Fruit fly (Drosophila melanogaster) whole organism, embryonic: Measurements from ENCODE around the gene CG13024.

Source experiments
- CG10565 ChIP-seq: fragments of 200-800 bp; sonication (Bioruptor generic); optimal IDR thresholded peaks from 3 replicates; lab custom pipeline; 2016; ENCODE audit warnings: missing biosample characterization, mild to moderate bottlenecking, missing genetic modification characterization
- CG11398 ChIP-seq: fragments of 200-800 bp; sonication (Bioruptor generic); optimal IDR thresholded peaks from 2 replicates; lab custom pipeline; 2016; ENCODE audit warnings: missing biosample characterization, missing genetic modification characterization
- CG11560 ChIP-seq: fragments of 200-800 bp; sonication (Bioruptor generic); IDR thresholded peaks from 3 replicates; pipeline ENCODE4 v1.3.6; 2022; ENCODE audit warnings: missing biosample characterization, missing genetic modification characterization
- CG12299 ChIP-seq: fragments of 200-800 bp; sonication (Bioruptor generic); optimal IDR thresholded peaks from 2 replicates; lab custom pipeline; 2018; ENCODE audit warnings: missing biosample characterization, mild to moderate bottlenecking, missing genetic modification characterization
- CG13287 ChIP-seq: fragments of 200-800 bp; sonication (Bioruptor generic); IDR thresholded peaks from 2 replicates; pipeline ENCODE4 v1.3.6; 2022; ENCODE audit warnings: missing biosample characterization, missing genetic modification characterization; ENCODE audit not compliant: partially characterized antibody
- CG14050 ChIP-seq: fragments of 200-800 bp; sonication (Bioruptor generic); IDR thresholded peaks from 3 replicates; pipeline ENCODE4 v1.3.6; 2022; ENCODE audit warnings: missing biosample characterization, missing genetic modification characterization
- CG14667 ChIP-seq: fragments of 200-800 bp; sonication (Bioruptor generic); IDR thresholded peaks from 2 replicates; pipeline ENCODE4 v1.3.6; 2022; ENCODE audit warnings: missing biosample characterization, missing genetic modification characterization
- CG17912 ChIP-seq: fragments of 200-800 bp; sonication (Bioruptor generic); optimal IDR thresholded peaks from 2 replicates; lab custom pipeline; 2018; ENCODE audit warnings: missing biosample characterization, mild to moderate bottlenecking, missing genetic modification characterization
- CG18476 ChIP-seq: fragments of 200-800 bp; sonication (Bioruptor generic); optimal IDR thresholded peaks from 2 replicates; lab custom pipeline; 2016; ENCODE audit warnings: missing biosample characterization, mild to moderate bottlenecking, missing genetic modification characterization
- CG2712 ChIP-seq: fragments of 200-800 bp; optimal IDR thresholded peaks from 3 replicates; lab custom pipeline; 2019; ENCODE audit warnings: missing biosample characterization, mild to moderate bottlenecking, missing genetic modification characterization, moderate library complexity
- CG30020 ChIP-seq: fragments of 200-800 bp; optimal IDR thresholded peaks from 2 replicates; lab custom pipeline; 2019; ENCODE audit warnings: missing biosample characterization, mild to moderate bottlenecking, missing genetic modification characterization, moderate library complexity
- CG33213 ChIP-seq: fragments of 200-800 bp; sonication (Bioruptor generic); optimal IDR thresholded peaks from 3 replicates; lab custom pipeline; 2016; ENCODE audit warnings: missing biosample characterization, missing genetic modification characterization
- CG34422 ChIP-seq: fragments of 200-800 bp; sonication (Bioruptor generic); IDR thresholded peaks from 3 replicates; pipeline ENCODE4 v1.3.6; 2022; ENCODE audit warnings: missing biosample characterization, missing genetic modification characterization
- CG3847 ChIP-seq: fragments of 200-800 bp; sonication (Bioruptor generic); IDR thresholded peaks from 2 replicates; pipeline ENCODE4 v1.3.6; 2022; ENCODE audit warnings: missing biosample characterization, missing genetic modification characterization
- CG4854 ChIP-seq: fragments of 200-800 bp; sonication (Bioruptor generic); optimal IDR thresholded peaks from 2 replicates; lab custom pipeline; 2016; ENCODE audit warnings: missing biosample characterization, missing genetic modification characterization, inconsistent platforms
- CG5245 ChIP-seq: fragments of 200-800 bp; sonication (Bioruptor generic); optimal IDR thresholded peaks from 3 replicates; lab custom pipeline; 2016; ENCODE audit warnings: missing biosample characterization, missing genetic modification characterization
- CG8944 ChIP-seq: fragments of 200-800 bp; sonication (Bioruptor generic); optimal IDR thresholded peaks from 3 replicates; lab custom pipeline; 2016; ENCODE audit warnings: missing biosample characterization, missing genetic modification characterization
- CG9609 ChIP-seq: fragments of 200-800 bp; sonication (Bioruptor generic); optimal IDR thresholded peaks from 3 replicates; lab custom pipeline; 2016; ENCODE audit warnings: missing biosample characterization, missing genetic modification characterization
- Dip3 ChIP-seq: fragments of 200-800 bp; sonication (Bioruptor generic); optimal IDR thresholded peaks from 3 replicates; lab custom pipeline; 2016; ENCODE audit warnings: missing biosample characterization, missing genetic modification characterization
- ERR ChIP-seq: fragments of 200-800 bp; sonication (Bioruptor generic); optimal IDR thresholded peaks from 2 replicates; lab custom pipeline; 2016; ENCODE audit warnings: missing biosample characterization, missing genetic modification characterization
- H15 ChIP-seq: fragments of 200-800 bp; sonication (Bioruptor generic); IDR thresholded peaks from 3 replicates; pipeline ENCODE4 v1.3.6; 2022; ENCODE audit warnings: missing biosample characterization, missing genetic modification characterization
- H2.0 ChIP-seq: fragments of 200-800 bp; sonication (Bioruptor generic); IDR thresholded peaks from 2 replicates; pipeline ENCODE4 v1.3.6; 2022; ENCODE audit warnings: missing biosample characterization, missing genetic modification characterization
- HLH3B ChIP-seq: fragments of 200-800 bp; sonication (Bioruptor generic); IDR thresholded peaks from 2 replicates; pipeline ENCODE4 v1.3.6; 2022; ENCODE audit warnings: missing biosample characterization, missing genetic modification characterization
- HLH4C ChIP-seq: fragments of 200-800 bp; sonication (Bioruptor generic); IDR thresholded peaks from 3 replicates; pipeline ENCODE4 v1.3.6; 2022; ENCODE audit warnings: missing biosample characterization, missing genetic modification characterization; ENCODE audit not compliant: partially characterized antibody
- HLH54F ChIP-seq: fragments of 200-800 bp; sonication (Bioruptor generic); optimal IDR thresholded peaks from 3 replicates; lab custom pipeline; 2016; ENCODE audit warnings: missing biosample characterization, missing genetic modification characterization
- Hand ChIP-seq: fragments of 200-800 bp; sonication (Bioruptor generic); optimal IDR thresholded peaks from 2 replicates; lab custom pipeline; 2017; ENCODE audit warnings: mild to moderate bottlenecking, missing biosample characterization, missing genetic modification reagents, missing genetic modification characterization
- HmgD ChIP-seq: fragments of 200-800 bp; sonication (Bioruptor generic); optimal IDR thresholded peaks from 3 replicates; lab custom pipeline; 2016; ENCODE audit warnings: missing biosample characterization, missing genetic modification characterization
- Hsf ChIP-seq: fragments of 200-800 bp; sonication (Bioruptor generic); optimal IDR thresholded peaks from 3 replicates; lab custom pipeline; 2016; ENCODE audit warnings: missing biosample characterization, missing genetic modification characterization
- Mad ChIP-seq: fragments of 200-800 bp; sonication (Bioruptor generic); optimal IDR thresholded peaks from 2 replicates; lab custom pipeline; 2016; ENCODE audit warnings: missing biosample characterization, missing genetic modification characterization
- NFAT ChIP-seq: fragments of 200-800 bp; sonication (Bioruptor generic); IDR thresholded peaks from 2 replicates; pipeline ENCODE4 v1.3.6; 2022; ENCODE audit warnings: missing biosample characterization, missing genetic modification characterization
- NfI ChIP-seq: fragments of 200-800 bp; sonication (Bioruptor generic); optimal IDR thresholded peaks from 3 replicates; lab custom pipeline; 2018; ENCODE audit warnings: missing biosample characterization, mild to moderate bottlenecking, missing genetic modification characterization, moderate library complexity
- ara ChIP-seq: fragments of 200-800 bp; sonication (Bioruptor generic); IDR thresholded peaks from 2 replicates; pipeline ENCODE4 v1.3.6; 2022; ENCODE audit warnings: missing biosample characterization, missing genetic modification characterization
- az2 ChIP-seq: fragments of 200-800 bp; sonication (Bioruptor generic); optimal IDR thresholded peaks from 3 replicates; lab custom pipeline; 2016; ENCODE audit warnings: missing biosample characterization, missing genetic modification characterization
- bcd ChIP-seq: fragments of 200-800 bp; sonication (Bioruptor generic); optimal IDR thresholded peaks from 2 replicates; lab custom pipeline; 2017; ENCODE audit warnings: missing biosample characterization, mild to moderate bottlenecking, missing genetic modification characterization
- cato ChIP-seq: fragments of 200-800 bp; sonication (Bioruptor generic); optimal IDR thresholded peaks from 2 replicates; lab custom pipeline; 2016; ENCODE audit warnings: missing biosample characterization, missing genetic modification characterization, borderline replicate concordance
- crol ChIP-seq: fragments of 200-800 bp; sonication (Bioruptor generic); IDR thresholded peaks from 2 replicates; pipeline ENCODE4 v1.3.6; 2022; ENCODE audit warnings: missing biosample characterization, missing genetic modification characterization
- ham ChIP-seq: fragments of 200-800 bp; sonication (Bioruptor generic); IDR thresholded peaks from 2 replicates; pipeline ENCODE4 v1.3.6; 2022; ENCODE audit warnings: missing biosample characterization, missing genetic modification characterization
- ind ChIP-seq: fragments of 200-800 bp; sonication (Bioruptor generic); optimal IDR thresholded peaks from 3 replicates; lab custom pipeline; 2016; ENCODE audit warnings: missing biosample characterization, missing genetic modification characterization
- jing ChIP-seq: fragments of 200-800 bp; sonication (Bioruptor generic); optimal IDR thresholded peaks from 2 replicates; lab custom pipeline; 2018; ENCODE audit warnings: missing biosample characterization, mild to moderate bottlenecking, missing genetic modification characterization
- kay ChIP-seq: fragments of 200-800 bp; sonication (Bioruptor generic); optimal IDR thresholded peaks from 2 replicates; lab custom pipeline; 2016; ENCODE audit warnings: missing biosample characterization, missing genetic modification characterization
- lab ChIP-seq: fragments of 200-800 bp; sonication (Bioruptor generic); optimal IDR thresholded peaks from 3 replicates; lab custom pipeline; 2017; ENCODE audit warnings: missing biosample characterization, missing genetic modification characterization, mild to moderate bottlenecking, moderate library complexity, missing genetic modification reagents
- luna ChIP-seq: fragments of 200-800 bp; sonication (Bioruptor generic); optimal IDR thresholded peaks from 2 replicates; lab custom pipeline; 2016; ENCODE audit warnings: missing biosample characterization, missing genetic modification characterization
- mld ChIP-seq: fragments of 200-800 bp; sonication (Bioruptor generic); IDR thresholded peaks from 3 replicates; pipeline ENCODE4 v1.3.6; 2022; ENCODE audit warnings: missing biosample characterization, missing genetic modification characterization; ENCODE audit not compliant: partially characterized antibody
- nom ChIP-seq: fragments of 200-800 bp; sonication (Bioruptor generic); optimal IDR thresholded peaks from 2 replicates; lab custom pipeline; 2017; ENCODE audit warnings: missing biosample characterization, missing genetic modification characterization, mild to moderate bottlenecking, moderate library complexity, missing genetic modification reagents
- oc ChIP-seq: fragments of 200-800 bp; sonication (Bioruptor generic); optimal IDR thresholded peaks from 2 replicates; lab custom pipeline; 2018; ENCODE audit warnings: missing biosample characterization, mild to moderate bottlenecking, missing genetic modification characterization, moderate library complexity
- run ChIP-seq: fragments of 200-800 bp; sonication (Bioruptor generic); optimal IDR thresholded peaks from 3 replicates; lab custom pipeline; 2018; ENCODE audit warnings: missing biosample characterization, mild to moderate bottlenecking, missing genetic modification characterization
- sna ChIP-seq: fragments of 200-800 bp; sonication (Bioruptor generic); IDR thresholded peaks from 2 replicates; pipeline ENCODE4 v1.3.6; 2022; ENCODE audit warnings: missing biosample characterization, missing genetic modification characterization; ENCODE audit not compliant: partially characterized antibody
- sob ChIP-seq: fragments of 200-800 bp; sonication (Bioruptor generic); IDR thresholded peaks from 2 replicates; pipeline ENCODE4 v1.3.6; 2022; ENCODE audit warnings: missing biosample characterization, missing genetic modification characterization
- wdn ChIP-seq: fragments of 200-800 bp; sonication (Bioruptor generic); IDR thresholded peaks from 2 replicates; pipeline ENCODE4 v1.3.6; 2022; ENCODE audit warnings: missing biosample characterization, missing genetic modification characterization

The CG13024 gene

dm6 chr3L:16801499-16802452 is 27.1 kb downstream of the CG13024 start (continued):
- peak; percentile 68 for TF ChIP-seq Dip3 (GFP tag; lab: Kevin White, UChicago)
- TF ChIP-seq cato (GFP tag; lab: Kevin White, UChicago), result no peak
- no peak for TF ChIP-seq CG14667 (GFP tag; lab: Robert Waterston, UW)
- no peak for TF ChIP-seq CG13287 (GFP tag; lab: Robert Waterston, UW)
- no peak; the same call in 1 of the 2 replicates for TF ChIP-seq sob
- peak; percentile 51 for TF ChIP-seq ind (GFP tag; lab: Kevin White, UChicago)
- no peak for TF ChIP-seq CG11560 (tag; lab: Robert Waterston, UW)
- TF ChIP-seq HLH4C, result no peak
- peak; percentile 87 for TF ChIP-seq nom
- TF ChIP-seq Mad, result peak; percentile 14
- TF ChIP-seq ara (GFP tag; lab: Robert Waterston, UW), result no peak
- peak; percentile 35; the same call in 1 of the 2 replicates for TF ChIP-seq crol
- TF ChIP-seq CG3847, result no peak
- TF ChIP-seq lab, result peak; percentile 43
- TF ChIP-seq HmgD, result no peak
- no peak for TF ChIP-seq run
- TF ChIP-seq CG11398 (GFP tag; lab: Kevin White, UChicago), result no peak
- TF ChIP-seq Hand (GFP tag; lab: Kevin White, UChicago), result no peak
- TF ChIP-seq wdn, result no peak; the same call in 1 of the 2 replicates
- TF ChIP-seq HLH3B (GFP tag; lab: Robert Waterston, UW), result no peak; the same call in none of the 2 replicates
- TF ChIP-seq CG8944 (GFP tag; lab: Kevin White, UChicago), result no peak
- no peak for TF ChIP-seq CG34422 (GFP tag; lab: Robert Waterston, UW)
- TF ChIP-seq CG14050 (GFP tag; lab: Robert Waterston, UW), result no peak
- no peak for TF ChIP-seq CG9609 (GFP tag; lab: Kevin White, UChicago)
- no peak for TF ChIP-seq CG10565 (GFP tag; lab: Kevin White, UChicago)
- peak; percentile 53 for TF ChIP-seq CG5245 (GFP tag; lab: Kevin White, UChicago)
- no peak for TF ChIP-seq sna (GFP tag; lab: Robert Waterston, UW)
- no peak for TF ChIP-seq ham
- peak; percentile 26 for TF ChIP-seq CG4854 (GFP tag; lab: Kevin White, UChicago)
- no peak for TF ChIP-seq CG33213 (GFP tag; lab: Kevin White, UChicago)
- TF ChIP-seq az2 (GFP tag; lab: Kevin White, UChicago), result peak; percentile 59
- no peak for TF ChIP-seq luna (GFP tag; lab: Kevin White, UChicago)
- TF ChIP-seq ERR (GFP tag; lab: Kevin White, UChicago), result no peak
- TF ChIP-seq Hsf (GFP tag; lab: Kevin White, UChicago), result peak; percentile 57
- TF ChIP-seq CG30020, result no peak
- no peak for TF ChIP-seq mld (GFP tag; lab: Robert Waterston, UW)
- peak; percentile 11 for TF ChIP-seq NfI (GFP tag; lab: Kevin White, UChicago)
- no peak for TF ChIP-seq H2.0
- TF ChIP-seq kay (GFP tag; lab: Kevin White, UChicago), result no peak
- no peak for TF ChIP-seq H15 (GFP tag; lab: Robert Waterston, UW)
- no peak for TF ChIP-seq CG12299 (tag; lab: Kevin White, UChicago)
- no peak for TF ChIP-seq NFAT (GFP tag; lab: Robert Waterston, UW)
- peak; percentile 23 for TF ChIP-seq HLH54F (GFP tag; lab: Kevin White, UChicago)
- TF ChIP-seq bcd (GFP tag; lab: Kevin White, UChicago), result peak; percentile 64
- TF ChIP-seq oc, result no peak
- no peak for TF ChIP-seq jing (GFP tag; lab: Kevin White, UChicago)
- peak; percentile 73 for TF ChIP-seq CG2712 (tag; lab: Kevin White, UChicago)
- TF ChIP-seq CG18476 (GFP tag; lab: Kevin White, UChicago), result peak; percentile 52
- no peak for TF ChIP-seq CG17912 (GFP tag; lab: Kevin White, UChicago)
